Worm (Caenorhabditis elegans) whole organism, L1 larva: ENCODE measurements around the gene srg-66.

Source experiments
- dpl-1 ChIP-seq, 3 experiments: fragments of 150-350 bp in 2 of 3; sonication (generic microtip) in 1 of 3; optimal IDR thresholded peaks; 2 replicates each; lab custom pipeline; 2014 to 2017; ENCODE audit warnings: missing biosample characterization in 3 of 3, missing genetic modification characterization in 3 of 3, missing genetic modification reagents in 3 of 3
- fkh-4 ChIP-seq: sonication (generic microtip); optimal IDR thresholded peaks from 2 replicates; lab custom pipeline; 2016; ENCODE audit warnings: missing compliant biosample characterization, missing genetic modification characterization, borderline replicate concordance
- hpl-2 ChIP-seq: fragments of 150-350 bp; optimal IDR thresholded peaks from 2 replicates; lab custom pipeline; 2014; ENCODE audit warnings: missing biosample characterization, missing genetic modification reagents, missing genetic modification characterization
- lin-13 ChIP-seq: fragments of 150-350 bp; optimal IDR thresholded peaks from 2 replicates; lab custom pipeline; 2014; ENCODE audit warnings: missing biosample characterization, missing genetic modification reagents, missing genetic modification characterization
- lsy-2 ChIP-seq, 2 experiments: fragments of 150-350 bp; optimal IDR thresholded peaks; 2 replicates each; lab custom pipeline; 2014; ENCODE audit warnings: missing biosample characterization in 2 of 2, missing genetic modification characterization in 2 of 2
- mep-1 ChIP-seq: fragments of 150-350 bp; optimal IDR thresholded peaks from 2 replicates; lab custom pipeline; 2014; ENCODE audit warnings: missing biosample characterization, missing genetic modification characterization
- nhr-11 ChIP-seq: fragments of 150-350 bp; optimal IDR thresholded peaks from 2 replicates; lab custom pipeline; 2014; ENCODE audit warnings: missing biosample characterization, missing genetic modification characterization
- nhr-19 ChIP-seq: fragments of 200-800 bp; sonication (Bioruptor generic); conservative IDR thresholded peaks from 2 replicates; pipeline ENCODE4 v1.3.6; 2022; ENCODE audit warnings: missing genetic modification characterization, missing compliant biosample characterization
- nhr-237 ChIP-seq: fragments of 150-350 bp; optimal IDR thresholded peaks from 2 replicates; lab custom pipeline; 2014; ENCODE audit warnings: missing biosample characterization, missing genetic modification characterization
- nhr-76 ChIP-seq: sonication (generic microtip); optimal IDR thresholded peaks from 2 replicates; lab custom pipeline; 2017; ENCODE audit warnings: missing biosample characterization, missing genetic modification characterization
- swsn-7 ChIP-seq: sonication (generic microtip); optimal IDR thresholded peaks from 2 replicates; lab custom pipeline; 2016; ENCODE audit warnings: missing genetic modification characterization, missing compliant biosample characterization
- unc-130 ChIP-seq: fragments of 150-350 bp; optimal IDR thresholded peaks from 2 replicates; lab custom pipeline; 2017; ENCODE audit warnings: missing biosample characterization, missing genetic modification characterization, inconsistent platforms
- zag-1 ChIP-seq: fragments of 150-350 bp; optimal IDR thresholded peaks from 2 replicates; lab custom pipeline; 2014; ENCODE audit warnings: missing biosample characterization, missing genetic modification characterization
- ztf-11 ChIP-seq, 2 experiments: sonication (generic microtip); optimal IDR thresholded peaks; 2 replicates each; lab custom pipeline; 2016 to 2017; ENCODE audit warnings: missing genetic modification characterization in 2 of 2, missing biosample characterization in 1 of 2, missing compliant biosample characterization in 1 of 2

ce11 chrV:5445839-5446238 is 36.4 kb downstream of the srg-66 start, which contains the start of gene F08F3.1:
- TF ChIP-seq fkh-4 (tag; lab: Kevin White, UChicago) = no peak
- TF ChIP-seq ztf-11 (tag; optimal IDR thresholded peaks at IDR 0.05; lab: Kevin White, UChicago) = no peak
- TF ChIP-seq nhr-76 (tag; lab: Kevin White, UChicago) = no peak
- TF ChIP-seq nhr-11 = no peak
- no peak for TF ChIP-seq hpl-2
- no peak for TF ChIP-seq mep-1 (tag; lab: Kevin White, UChicago)
- TF ChIP-seq dpl-1 (GFP tag; optimal IDR thresholded peaks at IDR 0.05; lab: Kevin White, UChicago) = no peak
- no peak for TF ChIP-seq nhr-237 (tag; lab: Kevin White, UChicago)
- no peak for TF ChIP-seq lin-13 (GFP tag; lab: Kevin White, UChicago)
- no peak for TF ChIP-seq swsn-7 (tag; lab: Kevin White, UChicago)
- TF ChIP-seq nhr-19 (GFP tag; lab: Robert Waterston, UW) = no peak
- no peak for TF ChIP-seq lsy-2 (tag; optimal IDR thresholded peaks at IDR 0.05; lab: Kevin White, UChicago)
- TF ChIP-seq unc-130 = no peak
- no peak for TF ChIP-seq zag-1 (tag; lab: Kevin White, UChicago)
